Fruit fly (Drosophila melanogaster) whole organism, pupa: ENCODE data around the gene Tbc1d22.

ENCODE experiments used
- CG10348 ChIP-seq: fragments of 200-800 bp; sonication (Bioruptor generic); IDR thresholded peaks from 2 replicates; pipeline ENCODE4 v1.3.6; 2022; ENCODE audit warnings: missing biosample characterization, missing genetic modification characterization
- CG12605 ChIP-seq: fragments of 200-800 bp; sonication (Bioruptor generic); IDR thresholded peaks from 2 replicates; pipeline ENCODE4 v1.3.6; 2022; ENCODE audit warnings: missing biosample characterization, missing genetic modification characterization
- CG13204 ChIP-seq: fragments of 200-800 bp; sonication (Bioruptor generic); optimal IDR thresholded peaks from 2 replicates; lab custom pipeline; 2018; ENCODE audit warnings: missing biosample characterization, mild to moderate bottlenecking, missing genetic modification characterization, moderate library complexity
- CG14655 ChIP-seq: fragments of 200-800 bp; sonication (Bioruptor generic); optimal IDR thresholded peaks from 3 replicates; lab custom pipeline; 2017; ENCODE audit warnings: mild to moderate bottlenecking, missing biosample characterization, missing genetic modification reagents, missing genetic modification characterization
- CG15710 ChIP-seq: fragments of 200-800 bp; sonication (Bioruptor generic); optimal IDR thresholded peaks from 2 replicates; lab custom pipeline; 2018; ENCODE audit warnings: missing biosample characterization, mild to moderate bottlenecking, missing genetic modification characterization, moderate library complexity
- CG17806 ChIP-seq: fragments of 200-800 bp; sonication (Bioruptor generic); optimal IDR thresholded peaks from 2 replicates; lab custom pipeline; 2018; ENCODE audit warnings: missing biosample characterization, mild to moderate bottlenecking, missing genetic modification characterization, moderate library complexity
- CG32121 ChIP-seq: fragments of 200-800 bp; sonication (Bioruptor generic); IDR thresholded peaks from 2 replicates; pipeline ENCODE4 v1.3.6; 2022; ENCODE audit warnings: missing biosample characterization, missing genetic modification characterization
- CG34367 ChIP-seq: fragments of 200-800 bp; sonication (Bioruptor generic); optimal IDR thresholded peaks from 2 replicates; lab custom pipeline; 2018; ENCODE audit warnings: missing biosample characterization, mild to moderate bottlenecking, missing genetic modification characterization
- CG4496 ChIP-seq: fragments of 200-800 bp; sonication (Bioruptor generic); IDR thresholded peaks from 3 replicates; pipeline ENCODE4 v1.3.6; 2022; ENCODE audit warnings: missing biosample characterization, missing genetic modification characterization
- CG8159 ChIP-seq: fragments of 200-800 bp; sonication (Bioruptor generic); optimal IDR thresholded peaks from 3 replicates; lab custom pipeline; 2018; ENCODE audit warnings: missing biosample characterization, mild to moderate bottlenecking, missing genetic modification characterization, moderate library complexity
- CG8301 ChIP-seq: fragments of 200-800 bp; sonication (Bioruptor generic); optimal IDR thresholded peaks from 2 replicates; lab custom pipeline; 2018; ENCODE audit warnings: missing biosample characterization, mild to moderate bottlenecking, missing genetic modification characterization
- CG9948 ChIP-seq: fragments of 200-800 bp; sonication (Bioruptor generic); optimal IDR thresholded peaks from 2 replicates; lab custom pipeline; 2018; ENCODE audit warnings: missing biosample characterization, mild to moderate bottlenecking, missing genetic modification characterization, moderate library complexity
- D1 ChIP-seq: fragments of 200-800 bp; sonication (Bioruptor generic); optimal IDR thresholded peaks from 2 replicates; lab custom pipeline; 2018; ENCODE audit warnings: missing biosample characterization, mild to moderate bottlenecking, missing genetic modification characterization, moderate library complexity
- EcR ChIP-seq: fragments of 200-800 bp; sonication (Bioruptor generic); optimal IDR thresholded peaks from 3 replicates; lab custom pipeline; 2019; ENCODE audit warnings: missing biosample characterization, missing genetic modification characterization, mild to moderate bottlenecking, moderate library complexity, missing genetic modification reagents
- Ets98B ChIP-seq: fragments of 200-800 bp; sonication (Bioruptor generic); IDR thresholded peaks from 2 replicates; pipeline ENCODE4 v1.3.6; 2022; ENCODE audit warnings: missing biosample characterization, missing genetic modification characterization
- Pif1A ChIP-seq: fragments of 200-800 bp; sonication (Bioruptor generic); optimal IDR thresholded peaks from 3 replicates; lab custom pipeline; 2016; ENCODE audit warnings: missing biosample characterization, missing genetic modification characterization
- Pif1B ChIP-seq: fragments of 200-800 bp; sonication (Bioruptor generic); optimal IDR thresholded peaks from 3 replicates; lab custom pipeline; 2016; ENCODE audit warnings: missing biosample characterization, missing genetic modification characterization
- Snoo ChIP-seq: fragments of 200-800 bp; sonication (Bioruptor generic); optimal IDR thresholded peaks from 3 replicates; lab custom pipeline; 2017; ENCODE audit warnings: missing biosample characterization, mild to moderate bottlenecking, missing genetic modification characterization, inconsistent platforms
- fd96Ca ChIP-seq: fragments of 200-800 bp; sonication (Bioruptor generic); IDR thresholded peaks from 3 replicates; pipeline ENCODE4 v1.3.6; 2022; ENCODE audit warnings: missing biosample characterization, missing genetic modification characterization
- gl ChIP-seq: fragments of 200-800 bp; sonication (Bioruptor generic); optimal IDR thresholded peaks from 2 replicates; lab custom pipeline; 2018; ENCODE audit warnings: missing biosample characterization, mild to moderate bottlenecking, missing genetic modification characterization
- rn ChIP-seq: fragments of 200-800 bp; sonication (Bioruptor generic); IDR thresholded peaks from 2 replicates; pipeline ENCODE4 v1.3.6; 2022; ENCODE audit warnings: missing biosample characterization, missing genetic modification characterization

Tbc1d22 gene

dm6 chr3R:21140458-21140857 is 38.5 kb downstream of the Tbc1d22 start, which contains the start of gene SNF4Agamma:
Gene SNF4Agamma, plus strand, starts transcription at chr3R:21140739.
- TF ChIP-seq fd96Ca (GFP tag; lab: Robert Waterston, UW) (no peak), CG14655 (GFP tag; lab: Kevin White, UChicago) (no peak), CG10348 (GFP tag; lab: Robert Waterston, UW) (no peak), CG17806 (tag; lab: Kevin White, UChicago) (no peak), CG12605 (GFP tag; lab: Robert Waterston, UW) (no peak), EcR (GFP tag; lab: Kevin White, UChicago) (no peak), Ets98B (GFP tag; lab: Robert Waterston, UW) (peak; percentile 34; the same call in 1 of the 2 replicates), Snoo (no peak)

dm6 chr3R:21141341-21141740 is 39.3 kb downstream of the Tbc1d22 start:
- TF ChIP-seq CG8159 (tag; lab: Kevin White, UChicago) (no peak), CG13204 (GFP tag; lab: Kevin White, UChicago) (no peak), Ets98B (GFP tag; lab: Robert Waterston, UW) (no peak), EcR (GFP tag; lab: Kevin White, UChicago) (no peak)

- TF ChIP-seq CG12605 (GFP tag; lab: Robert Waterston, UW) (no peak), Ets98B (GFP tag; lab: Robert Waterston, UW) (0 out of 2 replicates have a peak, but pooled peaks have one; percentile 19), CG32121 (0 out of 2 replicates have a peak, but pooled peaks have one; percentile 15), EcR (GFP tag; lab: Kevin White, UChicago) (peak; percentile 8), rn (GFP tag; lab: Robert Waterston, UW) (no peak), Snoo (no peak)
Measured at dm6 chr3R:21150090-21150489, 48.1 kb downstream of the Tbc1d22 start.

dm6 chr3R:21151090-21151870 is 49.3 kb downstream of the Tbc1d22 start:
- TF ChIP-seq CG17806 (tag; lab: Kevin White, UChicago) (no peak), Pif1A (no peak), CG12605 (GFP tag; lab: Robert Waterston, UW) (0 out of 2 replicates have a peak, but pooled peaks have one; percentile 28), Snoo (no peak), Ets98B (GFP tag; lab: Robert Waterston, UW) (peak; percentile 31; the same call in 1 of the 2 replicates), EcR (GFP tag; lab: Kevin White, UChicago) (no peak), CG8159 (tag; lab: Kevin White, UChicago) (no peak), CG9948 (tag; lab: Kevin White, UChicago) (peak; percentile 20), CG13204 (GFP tag; lab: Kevin White, UChicago) (no peak), CG4496 (peak; percentile 58), CG14655 (GFP tag; lab: Kevin White, UChicago) (no peak), CG34367 (no peak), gl (tag; lab: Kevin White, UChicago) (no peak), CG32121 (peak; percentile 75), CG15710 (tag; lab: Kevin White, UChicago) (no peak)
- TF ChIP-seq, all 21 proteins: peak for 5

- TF ChIP-seq CG14655 (GFP tag; lab: Kevin White, UChicago) (peak; percentile 87), CG12605 (GFP tag; lab: Robert Waterston, UW) (peak; percentile 95), Pif1A (peak; percentile 91), EcR (GFP tag; lab: Kevin White, UChicago) (peak; percentile 58), Snoo (peak; percentile 89), CG8301 (tag; lab: Kevin White, UChicago) (peak; percentile 84), Ets98B (GFP tag; lab: Robert Waterston, UW) (peak; percentile 97), CG4496 (peak; percentile 94), gl (tag; lab: Kevin White, UChicago) (peak; percentile 92), CG10348 (GFP tag; lab: Robert Waterston, UW) (no peak), CG8159 (tag; lab: Kevin White, UChicago) (peak; percentile 74), rn (GFP tag; lab: Robert Waterston, UW) (peak; percentile 63; the same call in 1 of the 2 replicates), D1 (tag; lab: Kevin White, UChicago) (no peak), CG32121 (peak; percentile 74; the same call in 1 of the 2 replicates), CG15710 (tag; lab: Kevin White, UChicago) (peak; percentile 71), CG13204 (GFP tag; lab: Kevin White, UChicago) (peak; percentile 90), CG9948 (tag; lab: Kevin White, UChicago) (peak; percentile 54), fd96Ca (GFP tag; lab: Robert Waterston, UW) (peak; percentile 83; the same call in 2 of the 3 replicates), CG34367 (peak; percentile 75), CG17806 (tag; lab: Kevin White, UChicago) (peak; percentile 70), Pif1B (GFP tag; lab: Kevin White, UChicago) (peak; percentile 54)
Measured at dm6 chr3R:21152856-21153278, 50.9 kb downstream of the Tbc1d22 start.

- no peak for TF ChIP-seq CG9948 (tag; lab: Kevin White, UChicago)
- no peak for TF ChIP-seq gl (tag; lab: Kevin White, UChicago)
- TF ChIP-seq CG17806 (tag; lab: Kevin White, UChicago): no peak
- TF ChIP-seq fd96Ca (GFP tag; lab: Robert Waterston, UW): peak; percentile 33; the same call in 1 of the 3 replicates
- no peak for TF ChIP-seq CG15710 (tag; lab: Kevin White, UChicago)
- TF ChIP-seq CG4496: peak; percentile 51; the same call in 1 of the 3 replicates
- TF ChIP-seq CG8301 (tag; lab: Kevin White, UChicago): no peak
- TF ChIP-seq CG8159 (tag; lab: Kevin White, UChicago): no peak
Measured at dm6 chr3R:21154130-21154529, 52.1 kb downstream of the Tbc1d22 start.
